Worm (Caenorhabditis elegans): ENCODE data around the gene acl-3.

DNA sequence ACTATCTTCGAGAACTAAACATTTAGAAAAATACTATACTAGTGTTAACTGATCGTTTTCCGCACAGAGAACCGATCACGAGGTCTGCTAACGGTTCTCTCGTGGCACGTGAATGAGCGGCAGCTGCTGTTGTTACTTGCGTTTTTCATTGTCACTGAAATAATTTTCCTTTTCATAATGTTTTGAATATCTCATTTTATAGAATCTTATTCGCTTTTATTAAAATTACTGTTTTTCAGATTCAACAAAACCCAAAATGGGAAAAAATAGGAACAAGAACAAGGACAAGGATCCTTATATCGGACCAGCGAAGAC lies 15.5 kb downstream of the acl-3 start, which contains the start of gene F58B3.6:
- no peak for TF ChIP-seq ztf-28 (GFP tag; IDR thresholded peaks at IDR 0.05)
- TF ChIP-seq Y56A3A.18 (GFP tag; IDR thresholded peaks at IDR 0.05): no peak
- TF ChIP-seq nhr-27 (tag; optimal IDR thresholded peaks at IDR 0.05): no peak
- no peak for TF ChIP-seq ets-4 (GFP tag; optimal IDR thresholded peaks at IDR 0.05)
- TF ChIP-seq snpc-4 (GFP tag; optimal IDR thresholded peaks at IDR 0.05): no peak
- TF ChIP-seq snpc-4 (tag; optimal IDR thresholded peaks at IDR 0.05): no peak
- no peak for TF ChIP-seq bed-2 (GFP tag; IDR thresholded peaks at IDR 0.05)
- no peak for TF ChIP-seq madf-6 (GFP tag; IDR thresholded peaks at IDR 0.05)
- TF ChIP-seq cebp-2 (GFP tag; IDR thresholded peaks at IDR 0.05): no peak
- TF ChIP-seq ama-1 (optimal IDR thresholded peaks at IDR 0.05): no peak
- TF ChIP-seq ama-1 (GFP tag; optimal IDR thresholded peaks at IDR 0.05): no peak
- TF ChIP-seq dpff-1 (tag; optimal IDR thresholded peaks at IDR 0.05): no peak
- TF ChIP-seq nhr-179 (tag; optimal IDR thresholded peaks at IDR 0.05): no peak
- no peak for TF ChIP-seq egl-18 (GFP tag; IDR thresholded peaks at IDR 0.05)
- no peak for TF ChIP-seq bed-1 (GFP tag; IDR thresholded peaks at IDR 0.05)
- no peak for TF ChIP-seq lin-54 (GFP tag; optimal IDR thresholded peaks at IDR 0.05)
